Fruit fly (Drosophila melanogaster): ENCODE results near the gene Ir94f.

- TF ChIP-seq CG32121 (GFP tag; IDR thresholded peaks at IDR 0.05) (peak; percentile 27; the same call in 1 of the 2 replicates), CG9948 (tag; optimal IDR thresholded peaks at IDR 0.05) (peak; percentile 57), CG34367 (tag; optimal IDR thresholded peaks at IDR 0.05) (peak; percentile 56), CG4496 (GFP tag; IDR thresholded peaks at IDR 0.05) (peak; percentile 52; the same call in 1 of the 3 replicates), EcR (GFP tag; optimal IDR thresholded peaks at IDR 0.05) (peak; percentile 38), rn (GFP tag; IDR thresholded peaks at IDR 0.05) (peak; percentile 36; the same call in 1 of the 2 replicates), CG13204 (GFP tag; optimal IDR thresholded peaks at IDR 0.05) (no peak), Pif1A (GFP tag; optimal IDR thresholded peaks at IDR 0.05) (peak; percentile 46), CG12605 (GFP tag; IDR thresholded peaks at IDR 0.05) (no peak), CG8301 (tag; optimal IDR thresholded peaks at IDR 0.05) (peak; percentile 8), CG8159 (tag; optimal IDR thresholded peaks at IDR 0.05) (peak; percentile 85), D1 (tag; optimal IDR thresholded peaks at IDR 0.05) (peak; percentile 19), CG17806 (tag; optimal IDR thresholded peaks at IDR 0.05) (peak; percentile 72), fd96Ca (GFP tag; IDR thresholded peaks at IDR 0.05) (no peak)
These were observed 26.6 kb downstream of the Ir94f start for dm6 chr3R:23508304-23508703.
